Worm (Caenorhabditis elegans) whole organism, L2 larva: ENCODE data around the gene ZK1240.3.

Experiments
- ZK546.5 ChIP-seq: sonication (generic microtip); optimal IDR thresholded peaks from 2 replicates; lab custom pipeline; 2017; ENCODE audit warnings: missing biosample characterization, missing genetic modification characterization
- aly-2 ChIP-seq: fragments of 150-350 bp; optimal IDR thresholded peaks from 2 replicates; lab custom pipeline; 2014; ENCODE audit warnings: missing biosample characterization, missing genetic modification characterization
- gmeb-1 ChIP-seq: fragments of 150-350 bp; optimal IDR thresholded peaks from 2 replicates; lab custom pipeline; 2014; ENCODE audit warnings: missing biosample characterization, missing genetic modification characterization
- lin-13 ChIP-seq: fragments of 150-350 bp; optimal IDR thresholded peaks from 2 replicates; lab custom pipeline; 2014; ENCODE audit warnings: missing biosample characterization, missing genetic modification reagents, missing genetic modification characterization
- lin-39 ChIP-seq: fragments of 150-350 bp; optimal IDR thresholded peaks from 2 replicates; lab custom pipeline; 2014; ENCODE audit warnings: missing biosample characterization, missing genetic modification reagents, missing genetic modification characterization
- lsy-2 ChIP-seq, 2 experiments: fragments of 150-350 bp in 1 of 2; sonication (generic microtip) in 1 of 2; optimal IDR thresholded peaks; 2 replicates each; lab custom pipeline; 2014 to 2017; ENCODE audit warnings: missing biosample characterization in 2 of 2, missing genetic modification characterization in 2 of 2
- mab-5 ChIP-seq: fragments of 150-350 bp; optimal IDR thresholded peaks from 2 replicates; lab custom pipeline; 2014; ENCODE audit warnings: missing biosample characterization, missing genetic modification characterization
- nhr-25 ChIP-seq: fragments of 150-350 bp; sonication (generic microtip); optimal IDR thresholded peaks from 3 replicates; lab custom pipeline; 2014; ENCODE audit warnings: missing biosample characterization, missing genetic modification characterization
- nhr-77 ChIP-seq: fragments of 150-350 bp; optimal IDR thresholded peaks from 2 replicates; lab custom pipeline; 2014; ENCODE audit warnings: missing biosample characterization, missing genetic modification characterization
- snpc-4 ChIP-seq: fragments of 150-350 bp; optimal IDR thresholded peaks from 2 replicates; lab custom pipeline; 2014; ENCODE audit warnings: missing biosample characterization, missing genetic modification characterization
- unc-62 ChIP-seq: fragments of 150-350 bp; optimal IDR thresholded peaks from 2 replicates; lab custom pipeline; 2014; ENCODE audit warnings: missing biosample characterization, missing genetic modification reagents, missing genetic modification characterization
- zag-1 ChIP-seq: fragments of 150-350 bp; optimal IDR thresholded peaks from 2 replicates; lab custom pipeline; 2014; ENCODE audit warnings: missing biosample characterization, missing genetic modification characterization

ce11 chrII:2279263-2279662 lies 40.9 kb upstream of the ZK1240.3 start, which contains the start of gene K09F6.6:
- TF ChIP-seq lsy-2 (tag; optimal IDR thresholded peaks at IDR 0.05; lab: Kevin White, UChicago) (no peak), aly-2 (tag; lab: Kevin White, UChicago) (no peak), nhr-77 (tag; lab: Kevin White, UChicago) (no peak), gmeb-1 (tag; lab: Kevin White, UChicago) (no peak), mab-5 (tag; lab: Kevin White, UChicago) (no peak), zag-1 (no peak), unc-62 (GFP tag; lab: Kevin White, UChicago) (no peak), nhr-25 (no peak), snpc-4 (tag; lab: Kevin White, UChicago) (no peak), lin-39 (no peak), ZK546.5 (tag; lab: Kevin White, UChicago) (no peak), lin-13 (no peak)
